Fruit fly (Drosophila melanogaster) whole organism, prepupa: Measurements from ENCODE around the gene CG5149.

Experiments used
- CG10669 ChIP-seq: fragments of 200-800 bp; sonication (Bioruptor generic); optimal IDR thresholded peaks from 3 replicates; lab custom pipeline; 2018; ENCODE audit warnings: missing biosample characterization, mild to moderate bottlenecking, missing genetic modification characterization, moderate library complexity
- CG11294 ChIP-seq: fragments of 200-800 bp; sonication (Bioruptor generic); IDR thresholded peaks from 2 replicates; pipeline ENCODE4 v1.3.6; 2022; ENCODE audit warnings: missing biosample characterization, missing genetic modification characterization
- CG7368 ChIP-seq: fragments of 200-800 bp; sonication (Bioruptor generic); optimal IDR thresholded peaks from 3 replicates; lab custom pipeline; 2016; ENCODE audit warnings: missing biosample characterization, missing genetic modification characterization
- Eip78C ChIP-seq: fragments of 200-800 bp; sonication (Bioruptor generic); peaks from one replicate; lab custom pipeline; 2016; ENCODE audit warnings: missing biosample characterization, missing genetic modification characterization
- Ets96B ChIP-seq: fragments of 200-800 bp; optimal IDR thresholded peaks from 2 replicates; lab custom pipeline; 2019; ENCODE audit warnings: missing biosample characterization, mild to moderate bottlenecking, missing genetic modification characterization, moderate library complexity
- Lpt ChIP-seq: fragments of 200-800 bp; sonication (Bioruptor generic); optimal IDR thresholded peaks from 3 replicates; lab custom pipeline; 2016; ENCODE audit warnings: missing biosample characterization, missing genetic modification characterization
- esn ChIP-seq: fragments of 200-800 bp; sonication (Bioruptor generic); optimal IDR thresholded peaks from 2 replicates; lab custom pipeline; 2016; ENCODE audit warnings: missing biosample characterization, mild to moderate bottlenecking, missing genetic modification characterization, moderate library complexity
- fd59A ChIP-seq: fragments of 200-800 bp; sonication (Bioruptor generic); optimal IDR thresholded peaks from 2 replicates; lab custom pipeline; 2017; ENCODE audit warnings: missing biosample characterization, mild to moderate bottlenecking, missing genetic modification characterization, missing genetic modification reagents
- fd85E ChIP-seq: fragments of 200-800 bp; sonication (Bioruptor generic); optimal IDR thresholded peaks from 3 replicates; lab custom pipeline; 2016; ENCODE audit warnings: missing biosample characterization, missing genetic modification characterization
- fkh ChIP-seq: fragments of 200-800 bp; sonication (Bioruptor generic); optimal IDR thresholded peaks from 3 replicates; lab custom pipeline; 2017; ENCODE audit warnings: missing biosample characterization, mild to moderate bottlenecking, missing genetic modification characterization, moderate library complexity
- pdm3 ChIP-seq: fragments of 200-800 bp; sonication (Bioruptor generic); optimal IDR thresholded peaks from 3 replicates; lab custom pipeline; 2016; ENCODE audit warnings: missing biosample characterization, missing genetic modification characterization
- spab ChIP-seq: fragments of 200-800 bp; sonication (Bioruptor generic); optimal IDR thresholded peaks from 2 replicates; lab custom pipeline; 2017; ENCODE audit warnings: missing biosample characterization, mild to moderate bottlenecking, missing genetic modification characterization, missing genetic modification reagents
- ss ChIP-seq, 2 experiments: fragments of 200-800 bp; sonication (Bioruptor generic); optimal IDR thresholded peaks; 2 replicates in 1 of 2; 3 replicates in 1 of 2; lab custom pipeline; 2017 to 2018; ENCODE audit warnings: mild to moderate bottlenecking in 2 of 2, missing biosample characterization in 2 of 2, missing genetic modification characterization in 2 of 2, moderate library complexity in 1 of 2

DNA sequence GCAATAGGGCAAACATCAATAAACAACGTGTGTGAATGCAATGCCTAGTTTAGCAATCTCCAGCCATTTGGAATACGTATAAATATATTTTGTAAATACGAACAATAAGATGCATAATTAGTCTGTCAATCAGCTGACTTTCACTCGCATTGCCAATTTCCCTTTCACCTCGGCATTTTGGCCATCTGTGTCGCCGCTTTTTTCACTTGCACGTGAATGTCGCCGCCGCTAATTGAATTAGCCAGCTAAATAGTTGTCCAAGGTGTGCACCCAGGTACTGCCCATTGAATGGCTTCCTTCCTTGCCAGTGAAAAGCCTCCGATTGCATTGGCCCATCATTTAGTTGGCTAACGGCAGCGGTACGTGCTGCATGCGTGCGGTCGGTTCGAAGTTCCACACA lies 10.7 kb downstream of the CG5149 start, which contains the start of gene ninaC:
- TF ChIP-seq fd59A (GFP tag; lab: Kevin White, UChicago) (no peak), CG10669 (GFP tag; lab: Kevin White, UChicago) (no peak), Ets96B (tag; lab: Kevin White, UChicago) (no peak), spab (GFP tag; lab: Kevin White, UChicago) (no peak), esn (GFP tag; lab: Kevin White, UChicago) (no peak), pdm3 (no peak), fkh (GFP tag; lab: Kevin White, UChicago) (no peak), CG7368 (GFP tag; lab: Kevin White, UChicago) (no peak), Eip78C (GFP tag; lab: Kevin White, UChicago) (no peak), CG11294 (GFP tag; lab: Robert Waterston, UW) (no peak), fd85E (GFP tag; lab: Kevin White, UChicago) (no peak), Lpt (GFP tag; lab: Kevin White, UChicago) (no peak), ss (GFP tag; optimal IDR thresholded peaks at IDR 0.05; lab: Kevin White, UChicago) (no peak)
